Worm (Caenorhabditis elegans): ENCODE results near the gene col-102.

col-102 gene

ce11 chrIV:653138-653848, 49.0 kb downstream of the col-102 start, which contains the start of gene K11H12.1:
K11H12.1 (minus strand) TSS chrIV:653421.
- no peak for TF ChIP-seq ceh-16 (tag; optimal IDR thresholded peaks at IDR 0.05)
- no peak for TF ChIP-seq nhr-12 (tag; optimal IDR thresholded peaks at IDR 0.05)
- TF ChIP-seq ztf-11 (tag; optimal IDR thresholded peaks at IDR 0.05) = no peak
- no peak for TF ChIP-seq crh-2 (tag; optimal IDR thresholded peaks at IDR 0.05)
- no peak for TF ChIP-seq nhr-6 (tag; optimal IDR thresholded peaks at IDR 0.05)

- peak; percentile 100 for TF ChIP-seq Y55F3AM.14 (GFP tag; optimal IDR thresholded peaks at IDR 0.05)
- TF ChIP-seq ztf-11 (tag; optimal IDR thresholded peaks at IDR 0.05) = peak; percentile 73
- peak; percentile 95 for TF ChIP-seq nhr-10 (tag; optimal IDR thresholded peaks at IDR 0.05)
- peak; percentile 48 for TF ChIP-seq elt-1 (tag; optimal IDR thresholded peaks at IDR 0.05)
- no peak for TF ChIP-seq elt-3 (tag; optimal IDR thresholded peaks at IDR 0.05)
- peak; percentile 98 for TF ChIP-seq mab-5 (tag; optimal IDR thresholded peaks at IDR 0.05)
- peak; percentile 77 for TF ChIP-seq dmd-4 (tag; optimal IDR thresholded peaks at IDR 0.05)
- TF ChIP-seq ZK546.5 (tag; optimal IDR thresholded peaks at IDR 0.05) = peak; percentile 92
- peak; percentile 42 for TF ChIP-seq unc-39 (tag; optimal IDR thresholded peaks at IDR 0.05)
- TF ChIP-seq snpc-4 (tag; optimal IDR thresholded peaks at IDR 0.05) = peak; percentile 97
- TF ChIP-seq aly-2 (tag; optimal IDR thresholded peaks at IDR 0.05) = peak; percentile 79
- peak; percentile 100 for TF ChIP-seq nhr-6 (tag; optimal IDR thresholded peaks at IDR 0.05)
- TF ChIP-seq blmp-1 (tag; optimal IDR thresholded peaks at IDR 0.05; ENCODE audit: insufficient read depth) = peak; percentile 97
- TF ChIP-seq sma-3 (GFP tag; optimal IDR thresholded peaks at IDR 0.05) = peak; percentile 100
- TF ChIP-seq nhr-21 (tag; optimal IDR thresholded peaks at IDR 0.05) = peak; percentile 100
- TF ChIP-seq nhr-11 (tag; optimal IDR thresholded peaks at IDR 0.05) = peak; percentile 77
- peak; percentile 100 for TF ChIP-seq ztf-4 (tag; optimal IDR thresholded peaks at IDR 0.05)
- peak; percentile 99 for TF ChIP-seq zag-1 (tag; optimal IDR thresholded peaks at IDR 0.05)
- peak; percentile 68 for TF ChIP-seq mbf-1 (tag; optimal IDR thresholded peaks at IDR 0.05)
- TF ChIP-seq alr-1 (tag; optimal IDR thresholded peaks at IDR 0.05) = no peak
- peak; percentile 99 for TF ChIP-seq nhr-25 (tag; optimal IDR thresholded peaks at IDR 0.05)
- peak; percentile 100 for TF ChIP-seq fos-1 (tag; optimal IDR thresholded peaks at IDR 0.05)
- peak; percentile 98 for TF ChIP-seq nhr-129 (tag; optimal IDR thresholded peaks at IDR 0.05)
- peak; percentile 99 for TF ChIP-seq unc-62 (GFP tag; optimal IDR thresholded peaks at IDR 0.05)
- TF ChIP-seq nhr-12 (tag; optimal IDR thresholded peaks at IDR 0.05) = peak; percentile 80
- peak; percentile 95 for TF ChIP-seq nhr-77 (tag; optimal IDR thresholded peaks at IDR 0.05)
- peak; percentile 94 for TF ChIP-seq R02D3.7 (tag; optimal IDR thresholded peaks at IDR 0.05)
- TF ChIP-seq ceh-82 (tag; optimal IDR thresholded peaks at IDR 0.05) = peak; percentile 97
- peak; percentile 99 for TF ChIP-seq egl-27 (tag; optimal IDR thresholded peaks at IDR 0.05)
- peak; percentile 100 for TF ChIP-seq unc-55 (GFP tag; optimal IDR thresholded peaks at IDR 0.05)
- peak; percentile 100 for TF ChIP-seq crh-2 (tag; optimal IDR thresholded peaks at IDR 0.05)
- peak; percentile 100 for TF ChIP-seq sem-4 (tag; optimal IDR thresholded peaks at IDR 0.05)
- peak; percentile 96; the same call in 1 of the 2 replicates for TF ChIP-seq ztf-1 (GFP tag; conservative IDR thresholded peaks at IDR 0.05)
- peak; percentile 98 for TF ChIP-seq gmeb-1 (tag; optimal IDR thresholded peaks at IDR 0.05)
- peak; percentile 94 for TF ChIP-seq skn-1 (tag; optimal IDR thresholded peaks at IDR 0.05)
- peak; percentile 100 for TF ChIP-seq C34F6.9 (tag; optimal IDR thresholded peaks at IDR 0.05)
- peak; percentile 100 for TF ChIP-seq sma-9 (GFP tag; optimal IDR thresholded peaks at IDR 0.05)
- no peak for TF ChIP-seq sma-9 (tag; optimal IDR thresholded peaks at IDR 0.05)
- peak; percentile 95 for TF ChIP-seq lin-39 (tag; optimal IDR thresholded peaks at IDR 0.05)
- peak; percentile 100 for TF ChIP-seq lin-13 (GFP tag; optimal IDR thresholded peaks at IDR 0.05)
- TF ChIP-seq ceh-16 (tag; optimal IDR thresholded peaks at IDR 0.05) = peak; percentile 99
- peak; percentile 91 for TF ChIP-seq nhr-237 (tag; optimal IDR thresholded peaks at IDR 0.05)
- peak; percentile 56 to 98 for TF ChIP-seq mdl-1 (tag; optimal IDR thresholded peaks at IDR 0.05)
- peak; percentile 100 for TF ChIP-seq F13H6.1 (tag; optimal IDR thresholded peaks at IDR 0.05)
- TF ChIP-seq lsy-2 (tag; optimal IDR thresholded peaks at IDR 0.05) = peak; percentile 100
- peak; percentile 39 for TF ChIP-seq nhr-23 (tag; optimal IDR thresholded peaks at IDR 0.05)
- peak; percentile 90 for TF ChIP-seq ama-1 (optimal IDR thresholded peaks at IDR 0.05)
- no peak for TF ChIP-seq peb-1 (tag; optimal IDR thresholded peaks at IDR 0.05)
- peak; percentile 100 for TF ChIP-seq lin-11 (tag; optimal IDR thresholded peaks at IDR 0.05)
These were observed 50.5 kb downstream of the col-102 start, which contains the start of the genes rpl-15 and K11H12.8 for ce11 chrIV:654526-655440. rpl-15 (minus strand) TSS chrIV:654576. K11H12.8 (plus strand) TSS chrIV:655390.

Data from whole organism, L2 larva.